Fruit fly (Drosophila melanogaster): ENCODE measurements around the gene Acbp3.

Acbp3 gene

DNA sequence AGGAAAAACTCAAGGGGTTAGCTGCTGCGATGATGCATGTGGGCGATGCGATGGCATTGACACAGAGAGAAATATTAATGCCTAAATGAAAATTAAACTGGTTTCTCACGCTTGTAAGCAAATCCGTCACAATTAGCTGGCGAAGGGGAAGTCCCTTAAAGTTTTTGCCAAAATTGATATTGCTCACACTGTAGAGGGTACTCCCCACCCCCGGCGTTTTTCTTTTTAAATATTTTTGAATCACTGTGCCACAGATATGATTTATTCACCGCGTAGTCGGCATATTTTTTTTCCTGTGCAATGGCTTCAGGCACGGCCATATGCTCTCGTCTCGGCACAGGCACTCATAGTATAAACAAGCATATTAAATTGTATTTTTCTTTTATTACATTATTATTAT, 43.3 kb upstream of the Acbp3 start (continued):
- TF ChIP-seq hkb (optimal IDR thresholded peaks at IDR 0.05) (no peak), hkb (GFP tag; IDR thresholded peaks at IDR 0.05) (peak; percentile 39; the same call in 1 of the 2 replicates), CG10431 (GFP tag; optimal IDR thresholded peaks at IDR 0.05) (no peak), Mrtf (GFP tag; IDR thresholded peaks at IDR 0.05) (0 out of 3 replicates have a peak, but pooled peaks have one; percentile 25), CG6654 (GFP tag; optimal IDR thresholded peaks at IDR 0.05) (no peak)

dm6 chr3L:7088687-7089086, 42.0 kb upstream of the Acbp3 start, which contains the start of gene Cpr65Eb:
Gene Cpr65Eb, minus strand, starts transcription at chr3L:7088787.
- TF ChIP-seq Blimp-1 (GFP tag; optimal IDR thresholded peaks at IDR 0.05) = peak; percentile 30
- TF ChIP-seq CG6813 (GFP tag; optimal IDR thresholded peaks at IDR 0.05) = no peak
- TF ChIP-seq crol (GFP tag; IDR thresholded peaks at IDR 0.05) = no peak
- no peak for TF ChIP-seq CG1792 (GFP tag; optimal IDR thresholded peaks at IDR 0.05)
- peak; percentile 5 for TF ChIP-seq Ets65A (GFP tag)
- TF ChIP-seq CG5953 (GFP tag; IDR thresholded peaks at IDR 0.05) = no peak
- no peak for TF ChIP-seq CG30020 (tag; optimal IDR thresholded peaks at IDR 0.05)
- no peak for TF ChIP-seq slou (GFP tag; optimal IDR thresholded peaks at IDR 0.05)
- no peak for TF ChIP-seq tio (GFP tag; optimal IDR thresholded peaks at IDR 0.05)
- TF ChIP-seq Oaz (GFP tag; IDR thresholded peaks at IDR 0.05) = 0 out of 2 replicates have a peak, but pooled peaks have one; percentile 11

- TF ChIP-seq CG6689 (GFP tag; IDR thresholded peaks at IDR 0.05) = peak; percentile 78
- no peak for TF ChIP-seq CG14965 (GFP tag; optimal IDR thresholded peaks at IDR 0.05; ENCODE audit: borderline replicate concordance)
- peak; percentile 50 for TF ChIP-seq Asciz (GFP tag; optimal IDR thresholded peaks at IDR 0.05)
- no peak for TF ChIP-seq CG31388 (GFP tag; optimal IDR thresholded peaks at IDR 0.05)
- TF ChIP-seq Xbp1 (GFP tag; optimal IDR thresholded peaks at IDR 0.05) = peak; percentile 59
- TF ChIP-seq CG1832 (GFP tag; optimal IDR thresholded peaks at IDR 0.05) = no peak
- TF ChIP-seq salm (tag; optimal IDR thresholded peaks at IDR 0.05) = peak; percentile 53
- TF ChIP-seq Neu2 (GFP tag; optimal IDR thresholded peaks at IDR 0.05; ENCODE audit: borderline replicate concordance) = no peak
- TF ChIP-seq CG2116 (GFP tag; optimal IDR thresholded peaks at IDR 0.05) = no peak
- no peak for TF ChIP-seq nerfin-2 (GFP tag; IDR thresholded peaks at IDR 0.05; ENCODE audit: partially characterized antibody)
- no peak for TF ChIP-seq ftz-f1 (GFP tag; optimal IDR thresholded peaks at IDR 0.05)
- no peak for TF ChIP-seq CG7987 (GFP tag; optimal IDR thresholded peaks at IDR 0.05)
- peak; percentile 34 for TF ChIP-seq NfI (GFP tag; optimal IDR thresholded peaks at IDR 0.05)
- TF ChIP-seq Elba2 (GFP tag; optimal IDR thresholded peaks at IDR 0.05) = no peak
- TF ChIP-seq CG17359 (tag; optimal IDR thresholded peaks at IDR 0.05) = peak; percentile 80
- TF ChIP-seq Nf-YB (GFP tag; optimal IDR thresholded peaks at IDR 0.05) = no peak
- no peak for TF ChIP-seq hbn (GFP tag; IDR thresholded peaks at IDR 0.05; ENCODE audit: partially characterized antibody)
- peak; percentile 19 for TF ChIP-seq gro (GFP tag; optimal IDR thresholded peaks at IDR 0.05)
- TF ChIP-seq dati (GFP tag; IDR thresholded peaks at IDR 0.05) = peak; percentile 31; the same call in 1 of the 2 replicates
- TF ChIP-seq CG3995 (GFP tag; optimal IDR thresholded peaks at IDR 0.05) = peak; percentile 6
- TF ChIP-seq CG18764 (GFP tag; optimal IDR thresholded peaks at IDR 0.05) = peak; percentile 52
- TF ChIP-seq CG4282 (GFP tag; optimal IDR thresholded peaks at IDR 0.05) = no peak
- peak; percentile 48; the same call in 1 of the 2 replicates for TF ChIP-seq sim (GFP tag; IDR thresholded peaks at IDR 0.05)
- peak; percentile 24 for TF ChIP-seq Myb (GFP tag; optimal IDR thresholded peaks at IDR 0.05)
- no peak for TF ChIP-seq vnd (GFP tag; IDR thresholded peaks at IDR 0.05; ENCODE audit: partially characterized antibody)
- TF ChIP-seq CG2129 (GFP tag; IDR thresholded peaks at IDR 0.05; ENCODE audit: partially characterized antibody) = no peak
- TF ChIP-seq Dref (GFP tag; IDR thresholded peaks at IDR 0.05) = no peak
- TF ChIP-seq MESR4 (GFP tag; optimal IDR thresholded peaks at IDR 0.05) = no peak
- TF ChIP-seq Bdp1 (GFP tag; optimal IDR thresholded peaks at IDR 0.05) = no peak
- peak; percentile 27 for TF ChIP-seq CG16863 (GFP tag; optimal IDR thresholded peaks at IDR 0.05)
- TF ChIP-seq z (GFP tag; IDR thresholded peaks at IDR 0.05) = no peak
- peak; percentile 39 for TF ChIP-seq CG8924 (tag; optimal IDR thresholded peaks at IDR 0.05)
- TF ChIP-seq CG30020 (tag; optimal IDR thresholded peaks at IDR 0.05) = no peak
- no peak for TF ChIP-seq rib (GFP tag; IDR thresholded peaks at IDR 0.05)
- no peak for TF ChIP-seq YL-1 (GFP tag; optimal IDR thresholded peaks at IDR 0.05)
Measured at dm6 chr3L:7090764-7091163, 39.9 kb upstream of the Acbp3 start.

Measured in whole organism, embryonic.